Worm (Caenorhabditis elegans) whole organism, young adult: ENCODE data around the gene C54D1.7.

Experiments
- B0019.2 ChIP-seq: fragments of 200-800 bp; sonication (Bioruptor generic); conservative IDR thresholded peaks from 2 replicates; pipeline ENCODE4 v1.3.6; 2022; ENCODE audit warnings: missing genetic modification reagents, missing genetic modification characterization, missing compliant biosample characterization
- C06A6.2 ChIP-seq: fragments of 200-800 bp; sonication (Bioruptor generic); conservative IDR thresholded peaks from 2 replicates; pipeline ENCODE4 v1.3.6; 2022; ENCODE audit warnings: missing genetic modification characterization, missing compliant biosample characterization
- F49E8.2 ChIP-seq: sonication (generic microtip); optimal IDR thresholded peaks from 3 replicates; lab custom pipeline; 2017; ENCODE audit warnings: missing genetic modification characterization, mild to moderate bottlenecking, missing compliant biosample characterization, antibody characterized with exemption, moderate library complexity; ENCODE audit not compliant: insufficient read depth
- K12H6.12 ChIP-seq: fragments of 200-800 bp; sonication (Bioruptor generic); optimal IDR thresholded peaks from 2 replicates; lab custom pipeline; 2018; ENCODE audit warnings: mild to moderate bottlenecking, missing genetic modification characterization, missing compliant biosample characterization
- T07F8.4 ChIP-seq: sonication (generic microtip); optimal IDR thresholded peaks from 2 replicates; lab custom pipeline; 2016; ENCODE audit warnings: mild to moderate bottlenecking, missing genetic modification characterization, moderate library complexity, missing compliant biosample characterization
- Y56A3A.18 ChIP-seq: fragments of 200-800 bp; sonication (Bioruptor generic); IDR thresholded peaks from 2 replicates; pipeline ENCODE4 v1.3.6; 2022; ENCODE audit warnings: missing genetic modification reagents, missing genetic modification characterization, missing compliant biosample characterization
- Y95B8A.8 ChIP-seq: fragments of 200-800 bp; sonication (Bioruptor generic); IDR thresholded peaks from 2 replicates; pipeline ENCODE4 v1.3.6; 2022; ENCODE audit warnings: missing genetic modification reagents, missing genetic modification characterization, missing compliant biosample characterization
- ZK185.1 ChIP-seq: sonication (generic microtip); optimal IDR thresholded peaks from 2 replicates; lab custom pipeline; 2016; ENCODE audit warnings: mild to moderate bottlenecking, missing genetic modification characterization, missing compliant biosample characterization; ENCODE audit not compliant: poor library complexity, severe bottlenecking
- akir-1 ChIP-seq: fragments of 200-800 bp; sonication (Bioruptor generic); optimal IDR thresholded peaks from 2 replicates; lab custom pipeline; 2018; ENCODE audit warnings: mild to moderate bottlenecking, missing genetic modification characterization, moderate library complexity, missing compliant biosample characterization
- aptf-2 ChIP-seq: fragments of 200-800 bp; sonication (Bioruptor generic); conservative IDR thresholded peaks from 2 replicates; pipeline ENCODE4 v1.3.6; 2022; ENCODE audit warnings: missing genetic modification reagents, missing genetic modification characterization, missing compliant biosample characterization
- aptf-3 ChIP-seq: fragments of 200-800 bp; sonication (Bioruptor generic); IDR thresholded peaks from 2 replicates; pipeline ENCODE4 v1.3.6; 2022; ENCODE audit warnings: missing genetic modification characterization, missing compliant biosample characterization
- atf-7 ChIP-seq: sonication (generic microtip); optimal IDR thresholded peaks from 2 replicates; lab custom pipeline; 2017; ENCODE audit warnings: mild to moderate bottlenecking, missing genetic modification characterization, missing compliant biosample characterization
- athp-1 ChIP-seq: sonication (generic microtip); optimal IDR thresholded peaks from 2 replicates; lab custom pipeline; 2017; ENCODE audit warnings: mild to moderate bottlenecking, missing genetic modification characterization, missing compliant biosample characterization
- attf-5 ChIP-seq: fragments of 200-800 bp; sonication (Bioruptor generic); optimal IDR thresholded peaks from 2 replicates; lab custom pipeline; 2018; ENCODE audit warnings: mild to moderate bottlenecking, missing genetic modification characterization, missing compliant biosample characterization
- bed-2 ChIP-seq: fragments of 200-800 bp; sonication (Bioruptor generic); IDR thresholded peaks from 2 replicates; pipeline ENCODE4 v1.3.6; 2022; ENCODE audit warnings: missing genetic modification reagents, missing genetic modification characterization, missing compliant biosample characterization
- ceh-27 ChIP-seq: fragments of 200-800 bp; sonication (Bioruptor generic); optimal IDR thresholded peaks from 2 replicates; lab custom pipeline; 2018; ENCODE audit warnings: mild to moderate bottlenecking, missing genetic modification characterization, moderate library complexity, missing compliant biosample characterization
- dox-1 ChIP-seq: fragments of 200-800 bp; sonication (Bioruptor generic); IDR thresholded peaks from 2 replicates; pipeline ENCODE4 v1.3.6; 2022; ENCODE audit warnings: missing genetic modification reagents, missing genetic modification characterization, missing compliant biosample characterization
- dpl-1 ChIP-seq: fragments of 150-350 bp; optimal IDR thresholded peaks from 2 replicates; lab custom pipeline; 2014; ENCODE audit warnings: missing biosample characterization, missing genetic modification reagents, missing genetic modification characterization
- efl-1 ChIP-seq: fragments of 150-350 bp; optimal IDR thresholded peaks from 2 replicates; lab custom pipeline; 2014; ENCODE audit warnings: missing biosample characterization, missing genetic modification reagents, missing genetic modification characterization
- egl-18 ChIP-seq: fragments of 200-800 bp; sonication (Bioruptor generic); IDR thresholded peaks from 2 replicates; pipeline ENCODE4 v1.3.6; 2022; ENCODE audit warnings: missing genetic modification reagents, missing genetic modification characterization, missing compliant biosample characterization
- gei-17 ChIP-seq: fragments of 200-800 bp; sonication (Bioruptor generic); optimal IDR thresholded peaks from 2 replicates; lab custom pipeline; 2018; ENCODE audit warnings: mild to moderate bottlenecking, missing genetic modification characterization, missing compliant biosample characterization
- hlh-12 ChIP-seq: sonication (generic microtip); optimal IDR thresholded peaks from 2 replicates; lab custom pipeline; 2016; ENCODE audit warnings: missing genetic modification characterization, missing compliant biosample characterization
- hlh-26 ChIP-seq: fragments of 200-800 bp; sonication (Bioruptor generic); conservative IDR thresholded peaks from 2 replicates; pipeline ENCODE4 v1.3.6; 2022; ENCODE audit warnings: missing genetic modification reagents, missing genetic modification characterization, missing compliant biosample characterization
- hmg-1.2 ChIP-seq: fragments of 200-800 bp; sonication (Bioruptor generic); IDR thresholded peaks from 2 replicates; pipeline ENCODE4 v1.3.6; 2022; ENCODE audit warnings: missing genetic modification reagents, missing genetic modification characterization, missing compliant biosample characterization
- hmg-20 ChIP-seq: fragments of 200-800 bp; sonication (Bioruptor generic); IDR thresholded peaks from 2 replicates; pipeline ENCODE4 v1.3.6; 2022; ENCODE audit warnings: missing genetic modification reagents, missing genetic modification characterization, missing compliant biosample characterization
- hsf-1 ChIP-seq: fragments of 200-800 bp; sonication (Bioruptor generic); IDR thresholded peaks from 2 replicates; pipeline ENCODE4 v1.3.6; 2022; ENCODE audit warnings: missing genetic modification reagents, missing genetic modification characterization, missing compliant biosample characterization
- let-607 ChIP-seq, 2 experiments: fragments of 200-800 bp in 1 of 2; sonication (Bioruptor generic) in 1 of 2; sonication (generic microtip) in 1 of 2; optimal IDR thresholded peaks; 2 replicates each; lab custom pipeline; 2016 to 2018; ENCODE audit warnings: mild to moderate bottlenecking in 2 of 2, missing compliant biosample characterization in 2 of 2, missing genetic modification characterization in 2 of 2, moderate library complexity in 2 of 2, missing genotype in 1 of 2
- lin-35 ChIP-seq, 3 experiments: fragments of 150-350 bp in 2 of 3; sonication (generic microtip) in 1 of 3; optimal IDR thresholded peaks; 2 replicates each; lab custom pipeline; 2014 to 2018; ENCODE audit warnings: missing biosample characterization in 3 of 3, missing genetic modification characterization in 3 of 3, missing genetic modification reagents in 3 of 3
- lin-40 ChIP-seq: sonication (generic microtip); optimal IDR thresholded peaks from 2 replicates; lab custom pipeline; 2016; ENCODE audit warnings: missing genetic modification characterization, mild to moderate bottlenecking, missing compliant biosample characterization, missing genotype, missing genetic modification reagents
- lir-1 ChIP-seq: fragments of 200-800 bp; sonication (Bioruptor generic); conservative IDR thresholded peaks from 2 replicates; pipeline ENCODE4 v1.3.6; 2022; ENCODE audit warnings: missing genetic modification reagents, missing genetic modification characterization, missing compliant biosample characterization
- madf-10 ChIP-seq: sonication (generic microtip); optimal IDR thresholded peaks from 2 replicates; lab custom pipeline; 2016; ENCODE audit warnings: mild to moderate bottlenecking, missing genetic modification characterization, missing compliant biosample characterization
- madf-3 ChIP-seq: fragments of 200-800 bp; sonication (Bioruptor generic); IDR thresholded peaks from 2 replicates; pipeline ENCODE4 v1.3.6; 2022; ENCODE audit warnings: missing genetic modification reagents, missing genetic modification characterization, missing compliant biosample characterization
- madf-6 ChIP-seq: fragments of 200-800 bp; sonication (Bioruptor generic); IDR thresholded peaks from 2 replicates; pipeline ENCODE4 v1.3.6; 2022; ENCODE audit warnings: missing genetic modification reagents, missing genetic modification characterization, missing compliant biosample characterization
- madf-8 ChIP-seq: fragments of 200-800 bp; sonication (Bioruptor generic); conservative IDR thresholded peaks from 2 replicates; pipeline ENCODE4 v1.3.6; 2022; ENCODE audit warnings: missing genetic modification reagents, missing genetic modification characterization, missing compliant biosample characterization
- mes-4 ChIP-seq: sonication (generic microtip); optimal IDR thresholded peaks from 2 replicates; lab custom pipeline; 2016; ENCODE audit warnings: missing genotype, missing genetic modification characterization, missing compliant biosample characterization
- nhr-120 ChIP-seq: fragments of 200-800 bp; sonication (Bioruptor generic); IDR thresholded peaks from 2 replicates; pipeline ENCODE4 v1.3.6; 2022; ENCODE audit warnings: missing genetic modification characterization, missing compliant biosample characterization
- nhr-179 ChIP-seq: sonication (generic microtip); optimal IDR thresholded peaks from 2 replicates; lab custom pipeline; 2016; ENCODE audit warnings: mild to moderate bottlenecking, missing genetic modification characterization, missing compliant biosample characterization
- nhr-27 ChIP-seq: fragments of 200-800 bp; sonication (Bioruptor generic); optimal IDR thresholded peaks from 2 replicates; lab custom pipeline; 2018; ENCODE audit warnings: mild to moderate bottlenecking, missing genetic modification characterization, moderate library complexity, missing compliant biosample characterization
- nhr-80 ChIP-seq: sonication (generic microtip); optimal IDR thresholded peaks from 2 replicates; lab custom pipeline; 2016; ENCODE audit warnings: missing genetic modification characterization, missing compliant biosample characterization
- pbrm-1 ChIP-seq: fragments of 200-800 bp; sonication (Bioruptor generic); IDR thresholded peaks from 2 replicates; pipeline ENCODE4 v1.3.6; 2022; ENCODE audit warnings: missing genetic modification reagents, missing genetic modification characterization, missing compliant biosample characterization
- pha-4 ChIP-seq: fragments of 150-350 bp; sonication (generic microtip); optimal IDR thresholded peaks from 2 replicates; lab custom pipeline; 2014; ENCODE audit warnings: missing biosample characterization, missing genetic modification reagents, missing genetic modification characterization
- repo-1 ChIP-seq: sonication (generic microtip); optimal IDR thresholded peaks from 2 replicates; lab custom pipeline; 2017; ENCODE audit warnings: mild to moderate bottlenecking, missing genetic modification characterization, missing compliant biosample characterization
- unc-62 ChIP-seq: fragments of 150-350 bp; optimal IDR thresholded peaks from 2 replicates; lab custom pipeline; 2014; ENCODE audit warnings: missing biosample characterization, missing genetic modification reagents, missing genetic modification characterization
- ztf-3 ChIP-seq: fragments of 200-800 bp; sonication (Bioruptor generic); optimal IDR thresholded peaks from 2 replicates; lab custom pipeline; 2018; ENCODE audit warnings: mild to moderate bottlenecking, missing genetic modification characterization, missing compliant biosample characterization

C54D1.7 gene

ce11 chrX:7199831-7200414 lies 44.1 kb upstream of the C54D1.7 start, which contains the start of gene C55B6.1:
Gene C55B6.1 (plus strand): TSS chrX:7200364.
- TF ChIP-seq unc-62 (no peak), atf-7 (tag; lab: Kevin White, UChicago) (no peak), Y95B8A.8 (GFP tag; lab: Robert Waterston, UW) (no peak), madf-3 (GFP tag; lab: Robert Waterston, UW) (no peak), Y56A3A.18 (GFP tag; lab: Robert Waterston, UW) (no peak), pbrm-1 (GFP tag; lab: Robert Waterston, UW) (no peak), ceh-27 (no peak), hmg-1.2 (GFP tag; lab: Robert Waterston, UW) (peak; percentile 49), hlh-26 (GFP tag; lab: Robert Waterston, UW) (no peak), nhr-179 (no peak), efl-1 (GFP tag; lab: Kevin White, UChicago) (peak; percentile 36), aptf-2 (0 out of 2 replicates have a peak, but pooled peaks have one; percentile 18), lin-40 (tag; lab: Kevin White, UChicago) (no peak), T07F8.4 (tag; lab: Kevin White, UChicago) (no peak), mes-4 (tag; lab: Kevin White, UChicago) (no peak), gei-17 (GFP tag; lab: Kevin White, UChicago) (no peak), repo-1 (tag; lab: Kevin White, UChicago) (no peak), akir-1 (GFP tag; lab: Kevin White, UChicago) (no peak), hlh-12 (tag; lab: Kevin White, UChicago) (no peak), bed-2 (no peak), nhr-120 (GFP tag; lab: Robert Waterston, UW) (no peak), madf-6 (peak; percentile 39; the same call in 1 of the 2 replicates), hmg-20 (GFP tag; lab: Robert Waterston, UW) (no peak), B0019.2 (GFP tag; lab: Robert Waterston, UW) (no peak), lin-35 (GFP tag; optimal IDR thresholded peaks at IDR 0.05; lab: Kevin White, UChicago) (no peak), ztf-3 (GFP tag; lab: Kevin White, UChicago) (no peak), athp-1 (tag; lab: Kevin White, UChicago) (no peak), aptf-3 (GFP tag; lab: Robert Waterston, UW) (no peak), dox-1 (GFP tag; lab: Robert Waterston, UW) (peak; percentile 40; the same call in 1 of the 2 replicates), hsf-1 (GFP tag; lab: Robert Waterston, UW) (0 out of 2 replicates have a peak, but pooled peaks have one; percentile 26), egl-18 (GFP tag; lab: Robert Waterston, UW) (no peak), dpl-1 (no peak), pha-4 (tag; lab: Kevin White, UChicago) (no peak), C06A6.2 (no peak), madf-8 (GFP tag; lab: Robert Waterston, UW) (peak; percentile 22), F49E8.2 (tag; lab: Kevin White, UChicago) (no peak), madf-10 (no peak)

- TF ChIP-seq attf-5 (GFP tag; lab: Kevin White, UChicago) = peak; percentile 49
- TF ChIP-seq nhr-27 (tag; lab: Kevin White, UChicago) = no peak
- no peak for TF ChIP-seq ZK185.1 (tag; lab: Kevin White, UChicago)
- no peak for TF ChIP-seq K12H6.12 (tag; lab: Kevin White, UChicago)
- no peak for TF ChIP-seq lir-1 (GFP tag; lab: Robert Waterston, UW)
- peak; percentile 55 for TF ChIP-seq nhr-80
- TF ChIP-seq let-607 (tag; optimal IDR thresholded peaks at IDR 0.05; lab: Kevin White, UChicago) = peak; percentile 81 to 86
- TF ChIP-seq madf-3 (GFP tag; lab: Robert Waterston, UW) = no peak
- TF ChIP-seq hmg-1.2 (GFP tag; lab: Robert Waterston, UW) = peak; percentile 36; the same call in 1 of the 2 replicates
Measured at ce11 chrX:7193894-7194614, 38.2 kb upstream of the C54D1.7 start, which contains the start of gene dnj-7. Gene dnj-7 (plus strand): TSS chrX:7194564.
